Fruit fly (Drosophila melanogaster) whole organism, adult: Measurements from ENCODE around the gene CG11262.

ENCODE experiments used
- CG14711 ChIP-seq: fragments of 200-800 bp; sonication (Bioruptor generic); optimal IDR thresholded peaks from 2 replicates; lab custom pipeline; 2018; ENCODE audit warnings: missing biosample characterization, mild to moderate bottlenecking, missing genetic modification characterization, moderate library complexity
- CG33017 ChIP-seq: fragments of 200-800 bp; sonication (Bioruptor generic); optimal IDR thresholded peaks from 2 replicates; lab custom pipeline; 2018; ENCODE audit warnings: missing biosample characterization, mild to moderate bottlenecking, missing genetic modification characterization, moderate library complexity
- CG5204 ChIP-seq: fragments of 200-800 bp; sonication (Bioruptor generic); optimal IDR thresholded peaks from 2 replicates; lab custom pipeline; 2016; ENCODE audit warnings: missing biosample characterization, missing genetic modification characterization
- Clk ChIP-seq: fragments of 200-800 bp; sonication (Bioruptor generic); optimal IDR thresholded peaks from 2 replicates; lab custom pipeline; 2017; ENCODE audit warnings: missing biosample characterization, missing genetic modification characterization
- Mnt ChIP-seq: fragments of 200-800 bp; sonication (Bioruptor generic); optimal IDR thresholded peaks from 2 replicates; lab custom pipeline; 2016; ENCODE audit warnings: missing biosample characterization, mild to moderate bottlenecking, missing genetic modification characterization
- bab1 ChIP-seq: fragments of 200-800 bp; sonication (Bioruptor generic); optimal IDR thresholded peaks from 3 replicates; lab custom pipeline; 2019; ENCODE audit warnings: missing biosample characterization, mild to moderate bottlenecking, missing genetic modification characterization, moderate library complexity
- cnc ChIP-seq, 2 experiments: fragments of >200 bp; optimal IDR thresholded peaks; 2 replicates each; lab custom pipeline; 2017
- ovo ChIP-seq: fragments of 200-800 bp; sonication (Bioruptor generic); optimal IDR thresholded peaks from 2 replicates; lab custom pipeline; 2016; ENCODE audit warnings: missing biosample characterization, missing genetic modification characterization
- pad ChIP-seq: fragments of 200-800 bp; sonication (Bioruptor generic); optimal IDR thresholded peaks from 3 replicates; lab custom pipeline; 2017; ENCODE audit warnings: missing biosample characterization, missing genetic modification characterization, mild to moderate bottlenecking, moderate library complexity, missing genetic modification reagents
- tj ChIP-seq: fragments of 200-800 bp; sonication (Bioruptor generic); optimal IDR thresholded peaks from 3 replicates; lab custom pipeline; 2017; ENCODE audit warnings: missing biosample characterization, mild to moderate bottlenecking, missing genetic modification characterization, moderate library complexity
- toe ChIP-seq: fragments of 200-800 bp; sonication (Bioruptor generic); optimal IDR thresholded peaks from 2 replicates; lab custom pipeline; 2016; ENCODE audit warnings: missing biosample characterization, missing genetic modification characterization

dm6 chr3L:13026337-13026736, 31.4 kb downstream of the CG11262 start, which contains the start of gene Zmynd10:
- TF ChIP-seq Clk (GFP tag; lab: Kevin White, UChicago) (no peak), CG33017 (no peak), bab1 (GFP tag; lab: Kevin White, UChicago) (no peak), pad (GFP tag; lab: Kevin White, UChicago) (no peak), cnc (optimal IDR thresholded peaks at IDR 0.05; lab: Kevin White, UChicago) (no peak), CG5204 (GFP tag; lab: Kevin White, UChicago) (no peak), ovo (GFP tag; lab: Kevin White, UChicago) (no peak), Mnt (GFP tag; lab: Kevin White, UChicago) (no peak), CG14711 (no peak), toe (GFP tag; lab: Kevin White, UChicago) (no peak), tj (GFP tag; lab: Kevin White, UChicago) (no peak)
